Fruit fly (Drosophila melanogaster) S2 (cell line): Measurements from ENCODE around the gene CG32814.

Experiments
- CG8478 ChIP-seq: fragments of >200 bp; optimal IDR thresholded peaks from 2 replicates; lab custom pipeline; 2018
- CTCF ChIP-seq, 2 experiments: fragments of >200 bp; optimal IDR thresholded peaks; 2 replicates each; lab custom pipeline; 2018

dm6 chrX:1006182-1006581 is 20.3 kb downstream of the CG32814 start:
- TF ChIP-seq CTCF (optimal IDR thresholded peaks at IDR 0.05; lab: Kevin White, UChicago) (no peak), CG8478 (lab: Kevin White, UChicago) (no peak)
